Worm (Caenorhabditis elegans) whole organism, L1 larva: ENCODE results near the gene Y110A2AL.2.

Experiments used
- alr-1 ChIP-seq: fragments of 200-800 bp; sonication (Bioruptor generic); optimal IDR thresholded peaks from 2 replicates; lab custom pipeline; 2018; ENCODE audit warnings: borderline replicate concordance, mild to moderate bottlenecking, missing genetic modification characterization, missing compliant biosample characterization
- aly-2 ChIP-seq: fragments of 150-350 bp; optimal IDR thresholded peaks from 2 replicates; lab custom pipeline; 2014; ENCODE audit warnings: missing biosample characterization, missing genetic modification characterization
- ceh-63 ChIP-seq: fragments of 200-800 bp; sonication (Bioruptor generic); optimal IDR thresholded peaks from 2 replicates; lab custom pipeline; 2018; ENCODE audit warnings: mild to moderate bottlenecking, missing genetic modification characterization, missing compliant biosample characterization
- hpl-2 ChIP-seq: fragments of 150-350 bp; optimal IDR thresholded peaks from 2 replicates; lab custom pipeline; 2014; ENCODE audit warnings: missing biosample characterization, missing genetic modification reagents, missing genetic modification characterization
- jun-1 ChIP-seq: fragments of 150-350 bp; optimal IDR thresholded peaks from 2 replicates; lab custom pipeline; 2014; ENCODE audit warnings: missing biosample characterization, missing genetic modification reagents, missing genetic modification characterization
- mdl-1 ChIP-seq, 2 experiments: fragments of 150-350 bp; optimal IDR thresholded peaks; 2 replicates each; lab custom pipeline; 2014 to 2017; ENCODE audit warnings: missing biosample characterization in 2 of 2, missing genetic modification characterization in 2 of 2, inconsistent platforms in 1 of 2
- mep-1 ChIP-seq: fragments of 150-350 bp; optimal IDR thresholded peaks from 2 replicates; lab custom pipeline; 2014; ENCODE audit warnings: missing biosample characterization, missing genetic modification characterization
- nhr-76 ChIP-seq: sonication (generic microtip); optimal IDR thresholded peaks from 2 replicates; lab custom pipeline; 2017; ENCODE audit warnings: missing biosample characterization, missing genetic modification characterization
- skn-1 ChIP-seq: fragments of 150-350 bp; optimal IDR thresholded peaks from 2 replicates; lab custom pipeline; 2014; ENCODE audit warnings: missing biosample characterization, missing genetic modification characterization
- ztf-11 ChIP-seq, 2 experiments: sonication (generic microtip); optimal IDR thresholded peaks; 2 replicates each; lab custom pipeline; 2016 to 2017; ENCODE audit warnings: missing genetic modification characterization in 2 of 2, missing biosample characterization in 1 of 2, missing compliant biosample characterization in 1 of 2

ce11 chrII:2832539-2832938, 35.3 kb upstream of the Y110A2AL.2 start:
- TF ChIP-seq ztf-11 (tag; optimal IDR thresholded peaks at IDR 0.05; lab: Kevin White, UChicago) (no peak), alr-1 (tag; lab: Kevin White, UChicago) (no peak), nhr-76 (no peak), mdl-1 (tag; optimal IDR thresholded peaks at IDR 0.05; lab: Kevin White, UChicago) (no peak), hpl-2 (no peak), skn-1 (tag; lab: Kevin White, UChicago) (no peak), aly-2 (tag; lab: Kevin White, UChicago) (no peak), jun-1 (no peak), ceh-63 (no peak), mep-1 (no peak)
